Worm (Caenorhabditis elegans) whole organism, midembryonic: ENCODE results near the gene flh-1.

Experiments used
- cog-1 ChIP-seq: sonication (generic microtip); optimal IDR thresholded peaks from 2 replicates; lab custom pipeline; 2016; ENCODE audit warnings: missing genetic modification characterization, missing compliant biosample characterization
- flt-1 ChIP-seq: fragments of 200-800 bp; sonication (Bioruptor generic); IDR thresholded peaks from 2 replicates; pipeline ENCODE4 v1.3.6; 2022; ENCODE audit warnings: missing genetic modification characterization, missing compliant biosample characterization
- klf-2 ChIP-seq: fragments of 200-800 bp; sonication (Bioruptor generic); conservative IDR thresholded peaks from 2 replicates; pipeline ENCODE4 v1.3.6; 2022; ENCODE audit warnings: missing genetic modification reagents, missing genetic modification characterization, missing compliant biosample characterization
- med-1 ChIP-seq: sonication (generic microtip); optimal IDR thresholded peaks from 2 replicates; lab custom pipeline; 2017; ENCODE audit warnings: missing genetic modification characterization, mild to moderate bottlenecking, missing compliant biosample characterization, antibody characterized with exemption, missing genetic modification reagents; ENCODE audit not compliant: insufficient read depth
- ref-1 ChIP-seq: fragments of 200-800 bp; sonication (Bioruptor generic); conservative IDR thresholded peaks from 2 replicates; pipeline ENCODE4 v1.3.6; 2022; ENCODE audit warnings: missing genetic modification reagents, missing genetic modification characterization, missing compliant biosample characterization
- tab-1 ChIP-seq: fragments of 200-800 bp; sonication (Bioruptor generic); IDR thresholded peaks from 2 replicates; pipeline ENCODE4 v1.3.6; 2022; ENCODE audit warnings: missing genetic modification characterization, missing compliant biosample characterization
- ztf-29 ChIP-seq: fragments of 200-800 bp; sonication (Bioruptor generic); IDR thresholded peaks from 2 replicates; pipeline ENCODE4 v1.3.6; 2022; ENCODE audit warnings: missing genetic modification reagents, missing genetic modification characterization, missing compliant biosample characterization

ce11 chrIV:9243670-9244069, 20.4 kb downstream of the flh-1 start, which contains the start of gene rab-28:
- no peak for TF ChIP-seq tab-1 (GFP tag; lab: Robert Waterston, UW)
- no peak for TF ChIP-seq ztf-29 (GFP tag; lab: Robert Waterston, UW)
- no peak for TF ChIP-seq ref-1 (GFP tag; lab: Robert Waterston, UW)
- no peak for TF ChIP-seq klf-2 (GFP tag; lab: Robert Waterston, UW)
- TF ChIP-seq flt-1 (GFP tag; lab: Robert Waterston, UW): no peak
- no peak for TF ChIP-seq cog-1 (tag; lab: Kevin White, UChicago)
- TF ChIP-seq med-1: no peak
